Fruit fly (Drosophila melanogaster): Measurements from ENCODE around the gene Msr-110.

The Msr-110 gene

dm6 chr3L:5565051-5565688 lies 12.0 kb downstream of the Msr-110 start, which contains the start of gene bc10:
Gene bc10, plus strand, starts transcription at chr3L:5565231.
- TF ChIP-seq rgr (GFP tag; optimal IDR thresholded peaks at IDR 0.05) (peak; percentile 98), CG9705 (GFP tag; optimal IDR thresholded peaks at IDR 0.05) (no peak), Rel (GFP tag; optimal IDR thresholded peaks at IDR 0.05) (no peak), Rel (tag; optimal IDR thresholded peaks at IDR 0.05) (peak; percentile 10), Vsx2 (GFP tag; optimal IDR thresholded peaks at IDR 0.05; ENCODE audit: partially characterized antibody) (no peak), usp (GFP tag; optimal IDR thresholded peaks at IDR 0.05) (no peak), Hr83 (GFP tag; optimal IDR thresholded peaks at IDR 0.05; ENCODE audit: poor library complexity, severe bottlenecking) (peak; percentile 32), dsf (GFP tag; optimal IDR thresholded peaks at IDR 0.05; ENCODE audit: borderline replicate concordance) (no peak)

dm6 chr3L:5563309-5564182 lies 13.6 kb downstream of the Msr-110 start, which contains the start of the genes ScsbetaG and Sras:
Gene ScsbetaG, minus strand, starts transcription at chr3L:5563691.
Gene Sras, plus strand, starts transcription at chr3L:5563774.
- no peak for TF ChIP-seq Jra (GFP tag; optimal IDR thresholded peaks at IDR 0.05)
- peak; percentile 5 for TF ChIP-seq Vsx2 (GFP tag; optimal IDR thresholded peaks at IDR 0.05; ENCODE audit: partially characterized antibody)
- no peak for TF ChIP-seq Rel (GFP tag; optimal IDR thresholded peaks at IDR 0.05)
- peak; percentile 96 for TF ChIP-seq Rel (tag; optimal IDR thresholded peaks at IDR 0.05)
- TF ChIP-seq jim (GFP tag; optimal IDR thresholded peaks at IDR 0.05), result no peak
- no peak for TF ChIP-seq Dfd (GFP tag; optimal IDR thresholded peaks at IDR 0.05)

dm6 chr3L:5562584-5562983 lies 14.6 kb downstream of the Msr-110 start:
- TF ChIP-seq Rel (GFP tag; optimal IDR thresholded peaks at IDR 0.05) (no peak), Rel (tag; optimal IDR thresholded peaks at IDR 0.05) (peak; percentile 42), usp (GFP tag; optimal IDR thresholded peaks at IDR 0.05) (no peak), woc (GFP tag; optimal IDR thresholded peaks at IDR 0.05) (no peak), Vsx2 (GFP tag; optimal IDR thresholded peaks at IDR 0.05; ENCODE audit: partially characterized antibody) (no peak), CrebA (GFP tag; optimal IDR thresholded peaks at IDR 0.05; ENCODE audit: borderline replicate concordance) (no peak)

- TF ChIP-seq Vsx2 (GFP tag; optimal IDR thresholded peaks at IDR 0.05; ENCODE audit: partially characterized antibody) (peak; percentile 53), CG32264 (GFP tag; optimal IDR thresholded peaks at IDR 0.05) (no peak)
These were observed 15.8 kb downstream of the Msr-110 start, which contains the start of gene sinu for dm6 chr3L:5561341-5561740. Gene sinu, minus strand, starts transcription at chr3L:5561598.

dm6 chr3L:5556195-5556594 lies 21.0 kb downstream of the Msr-110 start:
- TF ChIP-seq sv (GFP tag; optimal IDR thresholded peaks at IDR 0.05) (no peak), Myc (optimal IDR thresholded peaks at IDR 0.05) (no peak), Mio (GFP tag; optimal IDR thresholded peaks at IDR 0.05) (no peak), rgr (GFP tag; optimal IDR thresholded peaks at IDR 0.05) (no peak), Abd-B (GFP tag; optimal IDR thresholded peaks at IDR 0.05) (no peak), Hnf4 (GFP tag; optimal IDR thresholded peaks at IDR 0.05) (no peak), h (GFP tag; optimal IDR thresholded peaks at IDR 0.05) (no peak), usp (GFP tag; optimal IDR thresholded peaks at IDR 0.05) (no peak), CG9705 (GFP tag; optimal IDR thresholded peaks at IDR 0.05) (no peak)

- TF ChIP-seq brk (GFP tag; optimal IDR thresholded peaks at IDR 0.05), result no peak
- TF ChIP-seq tai (GFP tag; optimal IDR thresholded peaks at IDR 0.05), result no peak
- no peak for TF ChIP-seq lola (GFP tag; optimal IDR thresholded peaks at IDR 0.05)
- TF ChIP-seq CrebA (GFP tag; optimal IDR thresholded peaks at IDR 0.05; ENCODE audit: borderline replicate concordance), result no peak
- peak; percentile 50 for TF ChIP-seq CG9705 (GFP tag; optimal IDR thresholded peaks at IDR 0.05)
- peak; percentile 59 for TF ChIP-seq psq (GFP tag; optimal IDR thresholded peaks at IDR 0.05)
- peak; percentile 65 for TF ChIP-seq Hnf4 (GFP tag; optimal IDR thresholded peaks at IDR 0.05)
- no peak for TF ChIP-seq Rel (GFP tag; optimal IDR thresholded peaks at IDR 0.05)
- TF ChIP-seq Rel (tag; optimal IDR thresholded peaks at IDR 0.05), result peak; percentile 19
- TF ChIP-seq rgr (GFP tag; optimal IDR thresholded peaks at IDR 0.05), result peak; percentile 79
- TF ChIP-seq Dif (GFP tag; optimal IDR thresholded peaks at IDR 0.05; ENCODE audit: partially characterized antibody), result no peak
- peak in 1 of 2 experiments; percentile 77 for TF ChIP-seq foxo (GFP tag; optimal IDR thresholded peaks at IDR 0.05)
- peak; percentile 66 for TF ChIP-seq sage (GFP tag; optimal IDR thresholded peaks at IDR 0.05)
- no peak for TF ChIP-seq dl (GFP tag; optimal IDR thresholded peaks at IDR 0.05; ENCODE audit: insufficient read depth in 1 of 2, partially characterized antibody in 2 of 2)
- TF ChIP-seq fru (GFP tag; optimal IDR thresholded peaks at IDR 0.05), result peak; percentile 73
- TF ChIP-seq Hr83 (GFP tag; optimal IDR thresholded peaks at IDR 0.05; ENCODE audit: poor library complexity, severe bottlenecking), result no peak
- TF ChIP-seq dsf (GFP tag; optimal IDR thresholded peaks at IDR 0.05; ENCODE audit: borderline replicate concordance), result no peak
- TF ChIP-seq Sp1 (GFP tag; optimal IDR thresholded peaks at IDR 0.05), result peak; percentile 65
- TF ChIP-seq GATAd (GFP tag; optimal IDR thresholded peaks at IDR 0.05), result no peak
- TF ChIP-seq woc (GFP tag; optimal IDR thresholded peaks at IDR 0.05), result peak; percentile 26
- TF ChIP-seq h (GFP tag; optimal IDR thresholded peaks at IDR 0.05), result peak; percentile 75
- TF ChIP-seq OdsH (GFP tag; optimal IDR thresholded peaks at IDR 0.05), result peak; percentile 59
- TF ChIP-seq pan (optimal IDR thresholded peaks at IDR 0.05), result no peak
- TF ChIP-seq dmrt93B (GFP tag; optimal IDR thresholded peaks at IDR 0.05), result peak; percentile 72
- TF ChIP-seq ey (GFP tag; optimal IDR thresholded peaks at IDR 0.05), result peak; percentile 65
These were observed 22.8 kb downstream of the Msr-110 start for dm6 chr3L:5554377-5554776.
